Fruit fly (Drosophila melanogaster): Measurements from ENCODE around the gene CG12481.

dm6 chrX:14213509-14214154 lies 26.6 kb downstream of the CG12481 start:
- no peak for TF ChIP-seq gt (GFP tag; IDR thresholded peaks at IDR 0.05)
- no peak for TF ChIP-seq CG11398 (GFP tag; optimal IDR thresholded peaks at IDR 0.05)
